Fruit fly (Drosophila melanogaster) whole organism, embryonic: ENCODE measurements around the gene CG17321.

Experiments used
- Bdp1 ChIP-seq: fragments of 200-800 bp; sonication (Bioruptor generic); optimal IDR thresholded peaks from 3 replicates; lab custom pipeline; 2016; ENCODE audit warnings: missing biosample characterization, missing genetic modification characterization
- CG11560 ChIP-seq: fragments of 200-800 bp; sonication (Bioruptor generic); IDR thresholded peaks from 3 replicates; pipeline ENCODE4 v1.3.6; 2022; ENCODE audit warnings: missing biosample characterization, missing genetic modification characterization
- CG12236 ChIP-seq: fragments of 200-800 bp; sonication (Bioruptor generic); optimal IDR thresholded peaks from 2 replicates; lab custom pipeline; 2016; ENCODE audit warnings: missing biosample characterization, missing genetic modification characterization
- CG12391 ChIP-seq: fragments of 200-800 bp; sonication (Bioruptor generic); optimal IDR thresholded peaks from 3 replicates; lab custom pipeline; 2018; ENCODE audit warnings: missing biosample characterization, mild to moderate bottlenecking, missing genetic modification characterization, moderate library complexity
- CG12769 ChIP-seq: fragments of 200-800 bp; sonication (Bioruptor generic); optimal IDR thresholded peaks from 2 replicates; lab custom pipeline; 2019; ENCODE audit warnings: missing biosample characterization, mild to moderate bottlenecking, missing genetic modification characterization, moderate library complexity
- CG14050 ChIP-seq: fragments of 200-800 bp; sonication (Bioruptor generic); IDR thresholded peaks from 3 replicates; pipeline ENCODE4 v1.3.6; 2022; ENCODE audit warnings: missing biosample characterization, missing genetic modification characterization
- CG14965 ChIP-seq: fragments of 200-800 bp; sonication (Bioruptor generic); optimal IDR thresholded peaks from 2 replicates; lab custom pipeline; 2016; ENCODE audit warnings: missing biosample characterization, missing genetic modification characterization, borderline replicate concordance
- CG15011 ChIP-seq: fragments of 200-800 bp; sonication (Bioruptor generic); optimal IDR thresholded peaks from 3 replicates; lab custom pipeline; 2018; ENCODE audit warnings: missing biosample characterization, mild to moderate bottlenecking, missing genetic modification characterization
- CG15073 ChIP-seq: fragments of 200-800 bp; sonication (Bioruptor generic); optimal IDR thresholded peaks from 2 replicates; lab custom pipeline; 2016; ENCODE audit warnings: missing biosample characterization, missing genetic modification characterization
- CG15696 ChIP-seq: fragments of 200-800 bp; sonication (Bioruptor generic); optimal IDR thresholded peaks from 2 replicates; lab custom pipeline; 2019; ENCODE audit warnings: missing biosample characterization, mild to moderate bottlenecking, missing genetic modification characterization, moderate library complexity
- CG1603 ChIP-seq: fragments of 200-800 bp; sonication (Bioruptor generic); optimal IDR thresholded peaks from 2 replicates; lab custom pipeline; 2019; ENCODE audit warnings: missing biosample characterization, mild to moderate bottlenecking, missing genetic modification characterization, moderate library complexity
- CG16815 ChIP-seq: fragments of 200-800 bp; sonication (Bioruptor generic); optimal IDR thresholded peaks from 3 replicates; lab custom pipeline; 2017; ENCODE audit warnings: missing biosample characterization, mild to moderate bottlenecking, missing genetic modification characterization
- CG16863 ChIP-seq: fragments of 200-800 bp; sonication (Bioruptor generic); optimal IDR thresholded peaks from 3 replicates; lab custom pipeline; 2016; ENCODE audit warnings: missing biosample characterization, missing genetic modification characterization
- CG17802 ChIP-seq: fragments of 200-800 bp; sonication (Bioruptor generic); optimal IDR thresholded peaks from 2 replicates; lab custom pipeline; 2018; ENCODE audit warnings: missing biosample characterization, mild to moderate bottlenecking, missing genetic modification characterization, moderate library complexity
- CG18619 ChIP-seq: fragments of 200-800 bp; sonication (Bioruptor generic); optimal IDR thresholded peaks from 3 replicates; lab custom pipeline; 2017; ENCODE audit warnings: missing biosample characterization, mild to moderate bottlenecking, missing genetic modification characterization
- CG18764 ChIP-seq: fragments of 200-800 bp; sonication (Bioruptor generic); optimal IDR thresholded peaks from 3 replicates; lab custom pipeline; 2016; ENCODE audit warnings: missing biosample characterization, missing genetic modification characterization
- CG2202 ChIP-seq: fragments of 200-800 bp; sonication (Bioruptor generic); optimal IDR thresholded peaks from 2 replicates; lab custom pipeline; 2018; ENCODE audit warnings: missing biosample characterization, mild to moderate bottlenecking, missing genetic modification characterization
- CG2875 ChIP-seq: fragments of 200-800 bp; sonication (Bioruptor generic); optimal IDR thresholded peaks from 2 replicates; lab custom pipeline; 2017; ENCODE audit warnings: missing biosample characterization, mild to moderate bottlenecking, missing genetic modification characterization, missing genetic modification reagents
- CG30403 ChIP-seq: fragments of 200-800 bp; sonication (Bioruptor generic); optimal IDR thresholded peaks from 3 replicates; lab custom pipeline; 2016; ENCODE audit warnings: missing biosample characterization, missing genetic modification characterization
- CG31365 ChIP-seq: fragments of 200-800 bp; sonication (Bioruptor generic); optimal IDR thresholded peaks from 2 replicates; lab custom pipeline; 2018; ENCODE audit warnings: missing biosample characterization, mild to moderate bottlenecking, missing genetic modification characterization
- CG31388 ChIP-seq: fragments of 200-800 bp; sonication (Bioruptor generic); optimal IDR thresholded peaks from 2 replicates; lab custom pipeline; 2016; ENCODE audit warnings: missing biosample characterization, missing genetic modification characterization
- CG34376 ChIP-seq: fragments of 200-800 bp; sonication (Bioruptor generic); optimal IDR thresholded peaks from 2 replicates; lab custom pipeline; 2018; ENCODE audit warnings: missing biosample characterization, mild to moderate bottlenecking, missing genetic modification characterization
- CG4282 ChIP-seq: fragments of 200-800 bp; sonication (Bioruptor generic); optimal IDR thresholded peaks from 2 replicates; lab custom pipeline; 2016; ENCODE audit warnings: missing biosample characterization, missing genetic modification characterization
- CG4328 ChIP-seq: fragments of 200-800 bp; sonication (Bioruptor generic); optimal IDR thresholded peaks from 3 replicates; lab custom pipeline; 2017; ENCODE audit warnings: missing biosample characterization, missing genetic modification reagents, missing genetic modification characterization
- CG7271 ChIP-seq: fragments of 200-800 bp; sonication (Bioruptor generic); optimal IDR thresholded peaks from 2 replicates; lab custom pipeline; 2018; ENCODE audit warnings: missing biosample characterization, mild to moderate bottlenecking, missing genetic modification characterization, moderate library complexity
- CG7928 ChIP-seq: fragments of 200-800 bp; sonication (Bioruptor generic); optimal IDR thresholded peaks from 2 replicates; lab custom pipeline; 2017; ENCODE audit warnings: missing biosample characterization, mild to moderate bottlenecking, missing genetic modification characterization
- CG9437 ChIP-seq: fragments of 200-800 bp; sonication (Bioruptor generic); optimal IDR thresholded peaks from 2 replicates; lab custom pipeline; 2018; ENCODE audit warnings: missing biosample characterization, mild to moderate bottlenecking, missing genetic modification characterization
- Camta ChIP-seq: fragments of 200-800 bp; sonication (Bioruptor generic); optimal IDR thresholded peaks from 2 replicates; lab custom pipeline; 2016; ENCODE audit warnings: missing biosample characterization, missing genetic modification characterization
- Deaf1 ChIP-seq: fragments of 200-800 bp; optimal IDR thresholded peaks from 3 replicates; lab custom pipeline; 2019; ENCODE audit warnings: missing biosample characterization, mild to moderate bottlenecking, missing genetic modification characterization, moderate library complexity
- E2f1 ChIP-seq: fragments of 200-800 bp; sonication (Bioruptor generic); IDR thresholded peaks from 2 replicates; pipeline ENCODE4 v1.3.6; 2022; ENCODE audit warnings: missing biosample characterization, missing genetic modification characterization
- GATAe ChIP-seq: fragments of 200-800 bp; sonication (Bioruptor generic); conservative IDR thresholded peaks from 2 replicates; pipeline ENCODE4 v1.3.6; 2022; ENCODE audit warnings: missing biosample characterization, missing genetic modification characterization
- Hr3 ChIP-seq: fragments of 200-800 bp; sonication (Bioruptor generic); optimal IDR thresholded peaks from 3 replicates; lab custom pipeline; 2016; ENCODE audit warnings: missing biosample characterization, missing genetic modification characterization
- Max ChIP-seq: fragments of 200-800 bp; sonication (Bioruptor generic); optimal IDR thresholded peaks from 2 replicates; lab custom pipeline; 2016; ENCODE audit warnings: missing biosample characterization, mild to moderate bottlenecking, missing genetic modification characterization
- Nf-YA ChIP-seq: fragments of 200-800 bp; sonication (Bioruptor generic); IDR thresholded peaks from 2 replicates; pipeline ENCODE4 v1.3.6; 2022; ENCODE audit warnings: missing biosample characterization, missing genetic modification characterization
- Rfx ChIP-seq: fragments of 200-800 bp; sonication (Bioruptor generic); IDR thresholded peaks from 2 replicates; pipeline ENCODE4 v1.3.6; 2022; ENCODE audit warnings: missing biosample characterization, missing genetic modification characterization
- Xbp1 ChIP-seq: fragments of 200-800 bp; sonication (Bioruptor generic); optimal IDR thresholded peaks from 3 replicates; lab custom pipeline; 2016; ENCODE audit warnings: missing biosample characterization, mild to moderate bottlenecking, missing genetic modification characterization
- amos ChIP-seq: fragments of 200-800 bp; sonication (Bioruptor generic); IDR thresholded peaks from 2 replicates; pipeline ENCODE4 v1.3.6; 2022; ENCODE audit warnings: missing biosample characterization, missing genetic modification characterization; ENCODE audit not compliant: partially characterized antibody
- btn ChIP-seq: fragments of 200-800 bp; sonication (Bioruptor generic); optimal IDR thresholded peaks from 2 replicates; lab custom pipeline; 2016; ENCODE audit warnings: missing biosample characterization, missing genetic modification characterization
- ci ChIP-seq: fragments of 200-800 bp; sonication (Bioruptor generic); IDR thresholded peaks from 3 replicates; pipeline ENCODE4 v1.3.6; 2022; ENCODE audit warnings: missing biosample characterization, missing genetic modification characterization
- corto ChIP-seq: fragments of 200-800 bp; sonication (Bioruptor generic); optimal IDR thresholded peaks from 2 replicates; lab custom pipeline; 2016; ENCODE audit warnings: missing biosample characterization, mild to moderate bottlenecking, missing genetic modification characterization, moderate library complexity
- dan ChIP-seq: fragments of 200-800 bp; sonication (Bioruptor generic); IDR thresholded peaks from 2 replicates; pipeline ENCODE4 v1.3.6; 2022; ENCODE audit warnings: missing biosample characterization, missing genetic modification characterization
- eve ChIP-seq, 2 experiments: fragments of >200 bp; optimal IDR thresholded peaks; 2 replicates each; lab custom pipeline; 2017; ENCODE audit warnings: missing biosample characterization in 2 of 2, missing genetic modification characterization in 2 of 2
- fd96Cb ChIP-seq: fragments of 200-800 bp; sonication (Bioruptor generic); optimal IDR thresholded peaks from 2 replicates; lab custom pipeline; 2018; ENCODE audit warnings: missing biosample characterization, mild to moderate bottlenecking, missing genetic modification characterization, moderate library complexity
- gem ChIP-seq: fragments of 200-800 bp; sonication (Bioruptor generic); optimal IDR thresholded peaks from 2 replicates; lab custom pipeline; 2019; ENCODE audit warnings: missing biosample characterization, mild to moderate bottlenecking, missing genetic modification characterization, moderate library complexity
- jigr1 ChIP-seq: fragments of 200-800 bp; sonication (Bioruptor generic); IDR thresholded peaks from 3 replicates; pipeline ENCODE4 v1.3.6; 2022; ENCODE audit warnings: missing biosample characterization, missing genetic modification characterization
- mirr ChIP-seq: fragments of 200-800 bp; sonication (Bioruptor generic); optimal IDR thresholded peaks from 3 replicates; lab custom pipeline; 2018; ENCODE audit warnings: missing biosample characterization, mild to moderate bottlenecking, missing genetic modification characterization
- nmo ChIP-seq: fragments of 200-800 bp; sonication (Bioruptor generic); optimal IDR thresholded peaks from 2 replicates; lab custom pipeline; 2018; ENCODE audit warnings: missing biosample characterization, mild to moderate bottlenecking, missing genetic modification characterization, moderate library complexity
- ssp ChIP-seq: fragments of 200-800 bp; sonication (Bioruptor generic); IDR thresholded peaks from 2 replicates; pipeline ENCODE4 v1.3.6; 2022; ENCODE audit warnings: missing biosample characterization, missing genetic modification characterization
- tup ChIP-seq: fragments of 200-800 bp; sonication (Bioruptor generic); optimal IDR thresholded peaks from 2 replicates; lab custom pipeline; 2016; ENCODE audit warnings: missing biosample characterization, mild to moderate bottlenecking, missing genetic modification characterization, moderate library complexity
- vvl ChIP-seq: fragments of 200-800 bp; sonication (Bioruptor generic); IDR thresholded peaks from 2 replicates; pipeline ENCODE4 v1.3.6; 2022; ENCODE audit warnings: missing biosample characterization, missing genetic modification characterization
- zfh1 ChIP-seq: fragments of 200-800 bp; sonication (Bioruptor generic); IDR thresholded peaks from 3 replicates; pipeline ENCODE4 v1.3.6; 2022; ENCODE audit warnings: missing biosample characterization, missing genetic modification characterization

Gene CG17321

DNA sequence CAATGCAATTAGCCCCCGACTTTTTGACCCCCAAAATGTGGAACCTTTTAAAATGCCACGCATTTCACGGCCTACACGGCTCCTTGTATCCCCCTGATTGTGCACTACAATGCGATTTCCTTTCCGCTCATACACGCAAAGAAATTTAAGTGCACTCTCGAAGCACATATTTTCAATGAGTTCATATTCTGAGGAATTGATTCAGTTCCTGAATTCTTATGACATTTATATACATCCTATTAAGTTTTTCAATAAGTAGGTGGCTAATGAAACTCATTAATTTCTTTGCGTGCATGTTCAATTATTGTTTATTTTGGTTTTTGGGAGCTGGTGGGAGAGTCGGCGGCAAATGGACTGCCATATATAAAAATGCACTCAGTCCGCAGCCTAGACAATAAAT lies 54.3 kb downstream of the CG17321 start (continued):
- TF ChIP-seq CG15011 (GFP tag; lab: Kevin White, UChicago) (no peak), CG18764 (GFP tag; lab: Kevin White, UChicago) (peak; percentile 60), ci (GFP tag; lab: Robert Waterston, UW) (peak; percentile 85; the same call in 2 of the 3 replicates), CG7271 (tag; lab: Kevin White, UChicago) (peak; percentile 53), gem (tag; lab: Kevin White, UChicago) (peak; percentile 86), CG4328 (GFP tag; lab: Kevin White, UChicago) (no peak), Xbp1 (peak; percentile 71), Deaf1 (tag; lab: Kevin White, UChicago) (peak; percentile 14), CG12391 (tag; lab: Kevin White, UChicago) (peak; percentile 76), CG17802 (tag; lab: Kevin White, UChicago) (peak; percentile 55), CG4282 (GFP tag; lab: Kevin White, UChicago) (no peak), CG31388 (GFP tag; lab: Kevin White, UChicago) (peak; percentile 8), jigr1 (no peak), Camta (GFP tag; lab: Kevin White, UChicago) (peak; percentile 65), CG2875 (GFP tag; lab: Kevin White, UChicago) (peak; percentile 70), Rfx (GFP tag; lab: Robert Waterston, UW) (no peak), GATAe (no peak), CG12769 (tag; lab: Kevin White, UChicago) (peak; percentile 19), fd96Cb (tag; lab: Kevin White, UChicago) (peak; percentile 82), btn (GFP tag; lab: Kevin White, UChicago) (peak; percentile 57), mirr (no peak), CG15073 (GFP tag; lab: Kevin White, UChicago) (no peak), zfh1 (peak; percentile 82), dan (GFP tag; lab: Robert Waterston, UW) (peak; percentile 52), CG9437 (GFP tag; lab: Kevin White, UChicago) (peak; percentile 20), CG1603 (tag; lab: Kevin White, UChicago) (peak; percentile 88), CG12236 (GFP tag; lab: Kevin White, UChicago) (peak; percentile 16), CG34376 (GFP tag; lab: Kevin White, UChicago) (no peak), Nf-YA (no peak), tup (GFP tag; lab: Kevin White, UChicago) (peak; percentile 81), eve (GFP tag; optimal IDR thresholded peaks at IDR 0.05; lab: Kevin White, UChicago) (peak in 1 of 2 experiments; percentile 65), vvl (GFP tag; lab: Robert Waterston, UW) (peak; percentile 84), CG18619 (GFP tag; lab: Kevin White, UChicago) (no peak), CG16815 (peak; percentile 70), Bdp1 (GFP tag; lab: Kevin White, UChicago) (peak; percentile 50), Hr3 (GFP tag; lab: Kevin White, UChicago) (peak; percentile 59), amos (GFP tag; lab: Robert Waterston, UW) (no peak), CG16863 (GFP tag; lab: Kevin White, UChicago) (peak; percentile 61), Max (GFP tag; lab: Kevin White, UChicago) (peak; percentile 34), nmo (GFP tag; lab: Kevin White, UChicago) (peak; percentile 84), CG7928 (GFP tag; lab: Kevin White, UChicago) (no peak), CG31365 (no peak), CG2202 (tag; lab: Kevin White, UChicago) (peak; percentile 85), CG30403 (peak; percentile 52), CG15696 (peak; percentile 53), CG14050 (GFP tag; lab: Robert Waterston, UW) (no peak), CG11560 (no peak), E2f1 (GFP tag; lab: Robert Waterston, UW) (peak; percentile 53), CG14965 (GFP tag; lab: Kevin White, UChicago) (no peak), ssp (GFP tag; lab: Robert Waterston, UW) (peak; percentile 53), corto (GFP tag; lab: Kevin White, UChicago) (no peak)
